Worm (Caenorhabditis elegans) whole organism, late embryonic: ENCODE results near the gene ncx-8.

Experiments
- F13H6.1 ChIP-seq: sonication (generic microtip); optimal IDR thresholded peaks from 2 replicates; lab custom pipeline; 2016; ENCODE audit warnings: missing genetic modification characterization, missing compliant biosample characterization
- K02D7.2 ChIP-seq: sonication (generic microtip); optimal IDR thresholded peaks from 2 replicates; lab custom pipeline; 2017; ENCODE audit warnings: mild to moderate bottlenecking, missing genetic modification characterization, missing compliant biosample characterization
- Y22D7AL.16 ChIP-seq: sonication (generic microtip); optimal IDR thresholded peaks from 2 replicates; lab custom pipeline; 2016; ENCODE audit warnings: missing genetic modification characterization, missing compliant biosample characterization
- ahr-1 ChIP-seq: sonication (generic microtip); optimal IDR thresholded peaks from 2 replicates; lab custom pipeline; 2016; ENCODE audit warnings: missing genetic modification characterization, missing compliant biosample characterization
- ceh-14 ChIP-seq: sonication (generic microtip); optimal IDR thresholded peaks from 2 replicates; lab custom pipeline; 2016; ENCODE audit warnings: missing genotype, missing genetic modification characterization, missing compliant biosample characterization
- ceh-18 ChIP-seq: sonication (generic microtip); optimal IDR thresholded peaks from 2 replicates; lab custom pipeline; 2016; ENCODE audit warnings: missing genetic modification characterization, missing compliant biosample characterization
- ceh-22 ChIP-seq: sonication (generic microtip); optimal IDR thresholded peaks from 2 replicates; lab custom pipeline; 2017; ENCODE audit warnings: missing biosample characterization, missing genetic modification characterization
- ceh-24 ChIP-seq: sonication (generic microtip); optimal IDR thresholded peaks from 2 replicates; lab custom pipeline; 2016; ENCODE audit warnings: mild to moderate bottlenecking, missing genetic modification characterization, missing compliant biosample characterization
- ceh-30 ChIP-seq: fragments of 150-350 bp; optimal IDR thresholded peaks from 2 replicates; lab custom pipeline; 2014; ENCODE audit warnings: missing biosample characterization, missing genetic modification characterization
- ceh-31 ChIP-seq: sonication (generic microtip); optimal IDR thresholded peaks from 2 replicates; lab custom pipeline; 2016; ENCODE audit warnings: missing genetic modification characterization, missing compliant biosample characterization
- ceh-48 ChIP-seq: sonication (generic microtip); optimal IDR thresholded peaks from 2 replicates; lab custom pipeline; 2016; ENCODE audit warnings: missing genetic modification characterization, inconsistent platforms, missing compliant biosample characterization
- dmd-4 ChIP-seq: sonication (generic microtip); optimal IDR thresholded peaks from 2 replicates; lab custom pipeline; 2016; ENCODE audit warnings: borderline replicate concordance, missing genetic modification characterization, missing compliant biosample characterization
- fax-1 ChIP-seq: sonication (generic microtip); optimal IDR thresholded peaks from 2 replicates; lab custom pipeline; 2016; ENCODE audit warnings: missing genotype, missing genetic modification characterization, missing compliant biosample characterization
- fkh-10 ChIP-seq: fragments of 150-350 bp; optimal IDR thresholded peaks from 2 replicates; lab custom pipeline; 2014; ENCODE audit warnings: missing biosample characterization, missing genetic modification reagents, missing genetic modification characterization
- hlh-13 ChIP-seq: fragments of 200-800 bp; sonication (Bioruptor generic); optimal IDR thresholded peaks from 2 replicates; lab custom pipeline; 2018; ENCODE audit warnings: mild to moderate bottlenecking, missing genetic modification characterization, missing compliant biosample characterization
- hlh-30 ChIP-seq: sonication (generic microtip); optimal IDR thresholded peaks from 2 replicates; lab custom pipeline; 2017; ENCODE audit warnings: antibody characterized with exemption, missing genetic modification characterization, missing compliant biosample characterization; ENCODE audit not compliant: insufficient read depth
- lim-6 ChIP-seq: sonication (generic microtip); optimal IDR thresholded peaks from 2 replicates; lab custom pipeline; 2016; ENCODE audit warnings: missing genetic modification characterization, missing compliant biosample characterization
- madf-2 ChIP-seq: sonication (generic microtip); optimal IDR thresholded peaks from 2 replicates; lab custom pipeline; 2017; ENCODE audit warnings: missing genetic modification characterization, missing compliant biosample characterization
- mec-3 ChIP-seq: sonication (generic microtip); optimal IDR thresholded peaks from 2 replicates; lab custom pipeline; 2016; ENCODE audit warnings: borderline replicate concordance, missing genetic modification characterization, missing compliant biosample characterization
- nfya-1 ChIP-seq: sonication (generic microtip); optimal IDR thresholded peaks from 2 replicates; lab custom pipeline; 2017; ENCODE audit warnings: missing genetic modification characterization, mild to moderate bottlenecking, missing compliant biosample characterization, antibody characterized with exemption, moderate library complexity
- odd-2 ChIP-seq: sonication (generic microtip); optimal IDR thresholded peaks from 2 replicates; lab custom pipeline; 2017; ENCODE audit warnings: antibody characterized with exemption, mild to moderate bottlenecking, missing genetic modification characterization, missing compliant biosample characterization
- pat-9 ChIP-seq: fragments of 200-800 bp; sonication (Bioruptor generic); optimal IDR thresholded peaks from 2 replicates; lab custom pipeline; 2018; ENCODE audit warnings: mild to moderate bottlenecking, missing genetic modification characterization, moderate library complexity, missing compliant biosample characterization
- pax-1 ChIP-seq: fragments of 150-350 bp; optimal IDR thresholded peaks from 2 replicates; lab custom pipeline; 2014; ENCODE audit warnings: missing biosample characterization, missing genetic modification characterization
- pha-2 ChIP-seq: sonication (generic microtip); optimal IDR thresholded peaks from 2 replicates; lab custom pipeline; 2017; ENCODE audit warnings: mild to moderate bottlenecking, missing genetic modification characterization, missing compliant biosample characterization
- ref-2 ChIP-seq: sonication (generic microtip); optimal IDR thresholded peaks from 2 replicates; lab custom pipeline; 2016; ENCODE audit warnings: missing genetic modification characterization, missing compliant biosample characterization
- rnt-1 ChIP-seq: sonication (generic microtip); optimal IDR thresholded peaks from 2 replicates; lab custom pipeline; 2016; ENCODE audit warnings: missing genetic modification characterization, missing compliant biosample characterization
- sdc-2 ChIP-seq: sonication (generic microtip); optimal IDR thresholded peaks from 2 replicates; lab custom pipeline; 2016; ENCODE audit warnings: missing genotype, missing genetic modification characterization, missing compliant biosample characterization
- sox-2 ChIP-seq: fragments of 200-800 bp; sonication (Bioruptor generic); IDR thresholded peaks from 2 replicates; pipeline ENCODE4 v1.3.6; 2022; ENCODE audit warnings: missing genetic modification reagents, missing genetic modification characterization, missing compliant biosample characterization
- syd-9 ChIP-seq: sonication (generic microtip); optimal IDR thresholded peaks from 2 replicates; lab custom pipeline; 2016; ENCODE audit warnings: mild to moderate bottlenecking, missing genetic modification characterization, moderate library complexity, missing compliant biosample characterization
- tbx-2 ChIP-seq: sonication (generic microtip); optimal IDR thresholded peaks from 2 replicates; lab custom pipeline; 2016; ENCODE audit warnings: missing genetic modification characterization, missing compliant biosample characterization
- ttx-3 ChIP-seq: sonication (generic microtip); optimal IDR thresholded peaks from 2 replicates; lab custom pipeline; 2016; ENCODE audit warnings: missing genetic modification reagents, missing genetic modification characterization, missing compliant biosample characterization
- unc-42 ChIP-seq: sonication (generic microtip); optimal IDR thresholded peaks from 2 replicates; lab custom pipeline; 2016; ENCODE audit warnings: missing genotype, missing genetic modification characterization, missing compliant biosample characterization
- unc-55 ChIP-seq: sonication (generic microtip); optimal IDR thresholded peaks from 2 replicates; lab custom pipeline; 2017; ENCODE audit warnings: missing biosample characterization, missing genetic modification reagents, missing genetic modification characterization
- unc-86 ChIP-seq: sonication (generic microtip); optimal IDR thresholded peaks from 2 replicates; lab custom pipeline; 2016; ENCODE audit warnings: missing genetic modification characterization, missing compliant biosample characterization

Gene ncx-8

ce11 chrV:4972943-4973342, 14.1 kb downstream of the ncx-8 start, which contains the start of gene srsx-9:
Gene srsx-9 (minus strand): TSS chrV:4973043.
- TF ChIP-seq fax-1 = no peak
- TF ChIP-seq, all 69 proteins: peak for 0

- TF ChIP-seq syd-9 (tag; lab: Kevin White, UChicago) (no peak), nfya-1 (no peak), ceh-31 (no peak), ahr-1 (tag; lab: Kevin White, UChicago) (no peak), lim-6 (tag; lab: Kevin White, UChicago) (no peak), Y22D7AL.16 (tag; lab: Kevin White, UChicago) (no peak)
- TF ChIP-seq, all 69 proteins: peak for 0
Measured at ce11 chrV:4969503-4969902, 17.5 kb downstream of the ncx-8 start.

- TF ChIP-seq rnt-1 (tag; lab: Kevin White, UChicago) (no peak), ceh-24 (tag; lab: Kevin White, UChicago) (no peak), sdc-2 (no peak), pat-9 (tag; lab: Kevin White, UChicago) (no peak), F13H6.1 (no peak), pha-2 (tag; lab: Kevin White, UChicago) (no peak), madf-2 (tag; lab: Kevin White, UChicago) (no peak), K02D7.2 (no peak), syd-9 (tag; lab: Kevin White, UChicago) (no peak), pax-1 (tag; lab: Kevin White, UChicago) (no peak), ceh-14 (no peak)
Measured at ce11 chrV:4968775-4969174, 18.2 kb downstream of the ncx-8 start.

- TF ChIP-seq ref-2 (tag; lab: Kevin White, UChicago) = peak; percentile 27
- no peak for TF ChIP-seq unc-86 (tag; lab: Kevin White, UChicago)
- peak; percentile 97 for TF ChIP-seq unc-42 (tag; lab: Kevin White, UChicago)
- peak; percentile 2 for TF ChIP-seq tbx-2 (tag; lab: Kevin White, UChicago)
- TF ChIP-seq hlh-30 (tag; lab: Kevin White, UChicago) = peak; percentile 50
- no peak for TF ChIP-seq unc-55 (GFP tag; lab: Kevin White, UChicago)
- TF ChIP-seq ceh-31 = peak; percentile 78
- peak; percentile 28; the same call in 1 of the 2 replicates for TF ChIP-seq sox-2
- TF ChIP-seq, all 69 proteins: peak for 6
Measured at ce11 chrV:4967238-4967637, 19.8 kb downstream of the ncx-8 start.

- TF ChIP-seq odd-2 (tag; lab: Kevin White, UChicago) (no peak), lim-6 (tag; lab: Kevin White, UChicago) (no peak), ceh-30 (tag; lab: Kevin White, UChicago) (no peak), syd-9 (tag; lab: Kevin White, UChicago) (no peak), sdc-2 (no peak), mec-3 (tag; lab: Kevin White, UChicago) (no peak), ceh-18 (tag; lab: Kevin White, UChicago) (no peak), ceh-31 (no peak), ceh-48 (tag; lab: Kevin White, UChicago) (no peak), dmd-4 (tag; lab: Kevin White, UChicago) (no peak), ceh-22 (tag; lab: Kevin White, UChicago) (no peak), rnt-1 (tag; lab: Kevin White, UChicago) (no peak), hlh-13 (GFP tag; lab: Kevin White, UChicago) (no peak), fkh-10 (GFP tag; lab: Kevin White, UChicago) (no peak), ttx-3 (tag; lab: Kevin White, UChicago) (no peak)
Measured at ce11 chrV:4965790-4966189, 21.2 kb downstream of the ncx-8 start.
